Worm (Caenorhabditis elegans) whole organism, L3 larva: ENCODE data around the gene mam-4.

ENCODE experiments used
- R02D3.7 ChIP-seq: fragments of 150-350 bp; optimal IDR thresholded peaks from 2 replicates; lab custom pipeline; 2014; ENCODE audit warnings: missing biosample characterization, missing genetic modification characterization
- ZK546.5 ChIP-seq: sonication (generic microtip); optimal IDR thresholded peaks from 2 replicates; lab custom pipeline; 2017; ENCODE audit warnings: missing biosample characterization, missing genetic modification characterization
- aly-2 ChIP-seq: fragments of 150-350 bp; optimal IDR thresholded peaks from 2 replicates; lab custom pipeline; 2014; ENCODE audit warnings: missing biosample characterization, missing genetic modification characterization
- ama-1 ChIP-seq: fragments of 150-350 bp; optimal IDR thresholded peaks from 2 replicates; lab custom pipeline; 2018
- ceh-16 ChIP-seq: sonication (generic microtip); optimal IDR thresholded peaks from 2 replicates; lab custom pipeline; 2017; ENCODE audit warnings: missing biosample characterization, missing genetic modification characterization
- ceh-82 ChIP-seq: fragments of 150-350 bp; optimal IDR thresholded peaks from 2 replicates; lab custom pipeline; 2014; ENCODE audit warnings: missing biosample characterization, missing genetic modification characterization
- ceh-9 ChIP-seq: sonication (generic microtip); optimal IDR thresholded peaks from 2 replicates; lab custom pipeline; 2018; ENCODE audit warnings: missing biosample characterization, missing genetic modification characterization
- daf-12 ChIP-seq: fragments of 150-350 bp; optimal IDR thresholded peaks from 2 replicates; lab custom pipeline; 2014; ENCODE audit warnings: missing biosample characterization, missing genetic modification reagents, missing genetic modification characterization
- egl-5 ChIP-seq: fragments of 150-350 bp; optimal IDR thresholded peaks from 2 replicates; lab custom pipeline; 2017; ENCODE audit warnings: missing biosample characterization, missing genetic modification reagents, missing genetic modification characterization, inconsistent platforms
- elt-1 ChIP-seq: fragments of 150-350 bp; optimal IDR thresholded peaks from 2 replicates; lab custom pipeline; 2014; ENCODE audit warnings: missing biosample characterization, missing genetic modification characterization
- elt-3 ChIP-seq, 3 experiments: fragments of 150-350 bp in 1 of 3; sonication (generic microtip) in 2 of 3; optimal IDR thresholded peaks; 2 replicates in 2 of 3; 4 replicates in 1 of 3; lab custom pipeline; 2014 to 2017; ENCODE audit warnings: missing biosample characterization in 3 of 3, missing genetic modification characterization in 3 of 3
- fkh-10 ChIP-seq: sonication (generic microtip); optimal IDR thresholded peaks from 2 replicates; lab custom pipeline; 2017; ENCODE audit warnings: missing biosample characterization, missing genetic modification reagents, missing genetic modification characterization
- fkh-2 ChIP-seq: fragments of 150-350 bp; optimal IDR thresholded peaks from 2 replicates; lab custom pipeline; 2014; ENCODE audit warnings: missing biosample characterization, missing genetic modification reagents, missing genetic modification characterization
- hmg-11 ChIP-seq: sonication (generic microtip); optimal IDR thresholded peaks from 2 replicates; lab custom pipeline; 2016; ENCODE audit warnings: missing genetic modification characterization, missing compliant biosample characterization
- lin-39 ChIP-seq: fragments of 150-350 bp; optimal IDR thresholded peaks from 2 replicates; lab custom pipeline; 2018; ENCODE audit warnings: missing biosample characterization, missing genetic modification reagents, missing genetic modification characterization
- lsy-12 ChIP-seq: sonication (generic microtip); optimal IDR thresholded peaks from 2 replicates; lab custom pipeline; 2016; ENCODE audit warnings: mild to moderate bottlenecking, missing genetic modification characterization, missing compliant biosample characterization
- nfya-1 ChIP-seq: sonication (generic microtip); optimal IDR thresholded peaks from 2 replicates; lab custom pipeline; 2017; ENCODE audit warnings: missing genetic modification characterization, mild to moderate bottlenecking, missing compliant biosample characterization, antibody characterized with exemption, moderate library complexity; ENCODE audit not compliant: insufficient read depth
- nhr-11 ChIP-seq: fragments of 150-350 bp; optimal IDR thresholded peaks from 2 replicates; lab custom pipeline; 2014; ENCODE audit warnings: missing biosample characterization, missing genetic modification characterization
- nhr-12 ChIP-seq: fragments of 150-350 bp; optimal IDR thresholded peaks from 2 replicates; lab custom pipeline; 2014; ENCODE audit warnings: missing biosample characterization, missing genetic modification characterization
- nhr-23 ChIP-seq: fragments of 150-350 bp; optimal IDR thresholded peaks from 2 replicates; lab custom pipeline; 2014; ENCODE audit warnings: missing biosample characterization, missing genetic modification reagents, missing genetic modification characterization
- nhr-237 ChIP-seq: fragments of 150-350 bp; optimal IDR thresholded peaks from 2 replicates; lab custom pipeline; 2014; ENCODE audit warnings: missing biosample characterization, missing genetic modification characterization
- nhr-25 ChIP-seq: sonication (generic microtip); optimal IDR thresholded peaks from 2 replicates; lab custom pipeline; 2017; ENCODE audit warnings: missing biosample characterization, missing genetic modification characterization
- nhr-28 ChIP-seq: fragments of 150-350 bp; optimal IDR thresholded peaks from 2 replicates; lab custom pipeline; 2014; ENCODE audit warnings: missing biosample characterization, missing genetic modification characterization
- nhr-67 ChIP-seq: fragments of 150-350 bp; optimal IDR thresholded peaks from 2 replicates; lab custom pipeline; 2014; ENCODE audit warnings: missing biosample characterization, missing genetic modification characterization
- nhr-76 ChIP-seq: fragments of 150-350 bp; sonication (generic microtip); optimal IDR thresholded peaks from 5 replicates; lab custom pipeline; 2014; ENCODE audit warnings: missing biosample characterization, missing genetic modification characterization
- nhr-77 ChIP-seq: fragments of 150-350 bp; optimal IDR thresholded peaks from 2 replicates; lab custom pipeline; 2014; ENCODE audit warnings: missing biosample characterization, missing genetic modification characterization
- sea-2 ChIP-seq: fragments of 150-350 bp; sonication (generic microtip); optimal IDR thresholded peaks from 4 replicates; lab custom pipeline; 2014; ENCODE audit warnings: missing biosample characterization, missing genetic modification reagents, missing genetic modification characterization
- skn-1 ChIP-seq: fragments of 150-350 bp; optimal IDR thresholded peaks from 2 replicates; lab custom pipeline; 2014; ENCODE audit warnings: missing biosample characterization, missing genetic modification characterization
- tbx-2 ChIP-seq: sonication (generic microtip); optimal IDR thresholded peaks from 2 replicates; lab custom pipeline; 2016; ENCODE audit warnings: mild to moderate bottlenecking, missing genetic modification characterization, missing compliant biosample characterization
- unc-39 ChIP-seq: sonication (generic microtip); optimal IDR thresholded peaks from 4 replicates; lab custom pipeline; 2017; ENCODE audit warnings: missing biosample characterization, missing genetic modification characterization
- unc-62 ChIP-seq: fragments of 150-350 bp; sonication (generic microtip); optimal IDR thresholded peaks from 4 replicates; lab custom pipeline; 2014; ENCODE audit warnings: missing biosample characterization, missing genetic modification reagents, missing genetic modification characterization
- zag-1 ChIP-seq: fragments of 150-350 bp; optimal IDR thresholded peaks from 2 replicates; lab custom pipeline; 2014; ENCODE audit warnings: missing biosample characterization, missing genetic modification characterization
- ztf-11 ChIP-seq: fragments of 150-350 bp; optimal IDR thresholded peaks from 2 replicates; lab custom pipeline; 2014; ENCODE audit warnings: missing biosample characterization, missing genetic modification characterization
- ztf-4 ChIP-seq: fragments of 150-350 bp; optimal IDR thresholded peaks from 2 replicates; lab custom pipeline; 2014; ENCODE audit warnings: missing biosample characterization, missing genetic modification characterization

mam-4 gene

ce11 chrV:11241580-11241979, 6.4 kb upstream of the mam-4 start, which contains the start of gene pgap-1:
TSS of gene pgap-1 (plus strand) at chrV:11241880.
- no peak for TF ChIP-seq skn-1 (tag; lab: Kevin White, UChicago)

- TF ChIP-seq elt-3 (tag; optimal IDR thresholded peaks at IDR 0.05; lab: Kevin White, UChicago) (no peak), fkh-10 (no peak), daf-12 (no peak), zag-1 (no peak), ceh-82 (tag; lab: Kevin White, UChicago) (no peak), nfya-1 (no peak), tbx-2 (tag; lab: Kevin White, UChicago) (no peak), elt-1 (tag; lab: Kevin White, UChicago) (no peak), unc-39 (tag; lab: Kevin White, UChicago) (no peak), ztf-11 (tag; lab: Kevin White, UChicago) (no peak), fkh-2 (no peak), hmg-11 (tag; lab: Kevin White, UChicago) (no peak), nhr-12 (tag; lab: Kevin White, UChicago) (no peak), ztf-4 (tag; lab: Kevin White, UChicago) (no peak), skn-1 (tag; lab: Kevin White, UChicago) (no peak), unc-62 (GFP tag; lab: Kevin White, UChicago) (no peak), ceh-16 (tag; lab: Kevin White, UChicago) (no peak), nhr-67 (tag; lab: Kevin White, UChicago) (no peak), egl-5 (no peak), ama-1 (lab: Kevin White, UChicago) (no peak)
Measured at ce11 chrV:11244539-11244938, 3.4 kb upstream of the mam-4 start, which contains the start of gene mxl-1. TSS of gene mxl-1 (plus strand) at chrV:11244839.

ce11 chrV:11245029-11245428, 2.9 kb upstream of the mam-4 start:
- TF ChIP-seq nfya-1 (no peak), zag-1 (no peak), sea-2 (no peak), nhr-67 (tag; lab: Kevin White, UChicago) (no peak), ZK546.5 (no peak), nhr-237 (tag; lab: Kevin White, UChicago) (no peak), R02D3.7 (tag; lab: Kevin White, UChicago) (no peak), elt-1 (tag; lab: Kevin White, UChicago) (no peak), nhr-11 (tag; lab: Kevin White, UChicago) (no peak), ceh-9 (no peak), nhr-28 (no peak), lsy-12 (tag; lab: Kevin White, UChicago) (no peak), aly-2 (tag; lab: Kevin White, UChicago) (no peak), nhr-77 (no peak)

- TF ChIP-seq elt-3 (tag; optimal IDR thresholded peaks at IDR 0.05; lab: Kevin White, UChicago): no peak
- no peak for TF ChIP-seq nhr-28
- no peak for TF ChIP-seq ama-1 (lab: Kevin White, UChicago)
- TF ChIP-seq nhr-67 (tag; lab: Kevin White, UChicago): no peak
- no peak for TF ChIP-seq hmg-11 (tag; lab: Kevin White, UChicago)
- no peak for TF ChIP-seq fkh-10
- TF ChIP-seq nhr-23 (tag; lab: Kevin White, UChicago): no peak
- TF ChIP-seq nhr-237 (tag; lab: Kevin White, UChicago): no peak
- TF ChIP-seq zag-1: no peak
- TF ChIP-seq nhr-76 (tag; lab: Kevin White, UChicago): no peak
- TF ChIP-seq nhr-11 (tag; lab: Kevin White, UChicago): no peak
- TF ChIP-seq nfya-1: no peak
- no peak for TF ChIP-seq sea-2
- no peak for TF ChIP-seq ZK546.5
Measured at ce11 chrV:11250735-11251134, 2.8 kb downstream of the mam-4 start, which contains the start of gene T19B10.12. TSS of gene T19B10.12 (plus strand) at chrV:11251035.

ce11 chrV:11251798-11252197, 3.9 kb downstream of the mam-4 start:
- TF ChIP-seq nhr-25 (tag; lab: Kevin White, UChicago) (no peak), fkh-10 (no peak), lsy-12 (tag; lab: Kevin White, UChicago) (no peak), zag-1 (no peak), lin-39 (no peak), ZK546.5 (no peak), egl-5 (no peak), unc-39 (tag; lab: Kevin White, UChicago) (no peak), R02D3.7 (tag; lab: Kevin White, UChicago) (no peak), tbx-2 (tag; lab: Kevin White, UChicago) (no peak), nhr-76 (tag; lab: Kevin White, UChicago) (no peak), hmg-11 (tag; lab: Kevin White, UChicago) (no peak), nhr-11 (tag; lab: Kevin White, UChicago) (no peak), ztf-11 (tag; lab: Kevin White, UChicago) (no peak)
